Worm (Caenorhabditis elegans): ENCODE data around the gene clpr-2.

clpr-2 gene

ce11 chrII:1242475-1242874 lies 16.3 kb upstream of the clpr-2 start (continued):
- no peak for TF ChIP-seq elt-3 (tag; optimal IDR thresholded peaks at IDR 0.05)
- TF ChIP-seq sma-3 (GFP tag; optimal IDR thresholded peaks at IDR 0.05) = no peak
- no peak for TF ChIP-seq mbf-1 (tag; optimal IDR thresholded peaks at IDR 0.05)
- no peak for TF ChIP-seq gmeb-1 (tag; optimal IDR thresholded peaks at IDR 0.05)
- peak in 1 of 2 experiments; percentile 58 for TF ChIP-seq lsy-2 (tag; optimal IDR thresholded peaks at IDR 0.05)

DNA sequence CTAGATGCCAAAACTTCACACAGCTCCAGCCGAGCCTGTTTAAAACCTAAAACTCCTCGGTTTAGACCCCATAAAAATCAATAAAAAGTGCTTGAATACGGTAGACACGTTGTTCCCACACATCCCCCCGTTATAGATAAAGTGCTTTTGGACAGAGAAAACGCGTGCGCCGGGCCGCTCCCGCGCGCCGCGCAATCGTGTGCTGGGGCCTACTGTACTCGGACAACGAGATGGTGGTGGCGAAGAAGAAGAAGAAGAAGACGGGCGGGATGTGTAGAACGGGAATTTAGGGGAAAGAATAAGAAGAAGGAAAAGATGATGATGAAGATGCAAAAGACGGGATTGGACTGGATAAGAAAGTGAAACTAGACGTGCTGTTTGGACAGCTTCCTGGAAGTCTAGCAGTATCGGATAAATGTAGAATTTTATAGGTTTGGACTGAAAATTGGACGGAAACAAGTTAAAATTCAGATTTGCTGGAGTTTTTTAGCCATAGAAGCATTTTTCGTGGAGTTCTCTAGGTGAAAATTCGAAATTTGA lies 14.2 kb upstream of the clpr-2 start:
- TF ChIP-seq ztf-1 (GFP tag; conservative IDR thresholded peaks at IDR 0.05) = no peak
- TF ChIP-seq nhr-21 (tag; optimal IDR thresholded peaks at IDR 0.05) = peak; percentile 56
- TF ChIP-seq unc-55 (GFP tag; optimal IDR thresholded peaks at IDR 0.05) = peak; percentile 49
- TF ChIP-seq lin-39 (tag; optimal IDR thresholded peaks at IDR 0.05) = no peak
- peak in 1 of 2 experiments; percentile 3 for TF ChIP-seq lsy-2 (tag; optimal IDR thresholded peaks at IDR 0.05)
- TF ChIP-seq Y55F3AM.14 (GFP tag; optimal IDR thresholded peaks at IDR 0.05) = peak; percentile 39
- peak; percentile 46 for TF ChIP-seq blmp-1 (tag; optimal IDR thresholded peaks at IDR 0.05; ENCODE audit: insufficient read depth)
- TF ChIP-seq nhr-12 (tag; optimal IDR thresholded peaks at IDR 0.05) = no peak

DNA sequence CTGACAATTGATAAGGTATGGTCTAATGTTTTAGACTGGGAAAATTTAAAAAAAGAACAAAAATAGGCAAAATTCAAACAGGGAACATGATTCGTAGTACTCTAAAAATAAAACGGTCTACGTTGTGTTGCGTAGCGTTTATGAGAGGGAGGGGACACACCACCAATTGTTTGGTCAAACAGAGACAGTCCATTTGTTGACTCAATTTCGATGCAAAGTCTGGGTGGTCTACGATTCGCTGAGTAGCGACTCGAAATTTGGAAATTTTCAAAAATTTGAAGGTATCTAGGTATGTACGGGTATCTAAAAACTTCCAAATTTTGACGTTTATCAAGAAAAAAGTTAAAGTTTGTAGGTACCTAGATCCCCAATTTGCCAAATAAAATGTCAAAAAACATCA lies 13.0 kb upstream of the clpr-2 start:
- TF ChIP-seq skn-1 (tag; optimal IDR thresholded peaks at IDR 0.05) = no peak
- TF ChIP-seq dmd-4 (tag; optimal IDR thresholded peaks at IDR 0.05) = no peak

DNA sequence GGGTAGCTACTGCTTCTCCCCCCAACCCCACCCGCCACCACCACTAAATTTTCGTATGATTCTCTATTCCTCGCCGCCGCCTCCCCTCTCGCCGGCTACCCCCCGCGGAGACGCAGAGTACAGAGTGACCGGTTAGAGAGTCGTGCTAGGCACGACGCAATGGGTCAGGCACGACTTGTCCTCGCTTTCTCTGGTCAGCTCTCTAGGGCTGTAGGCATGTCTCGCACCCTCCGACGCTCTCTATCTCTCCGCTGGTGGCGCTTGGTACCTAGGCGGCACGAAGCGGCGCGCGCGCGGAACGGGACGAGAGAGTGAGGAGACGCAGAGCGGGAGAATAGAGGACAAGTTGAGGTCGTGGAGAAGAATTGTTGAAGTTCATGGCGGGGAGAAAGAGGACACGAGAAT lies 11.9 kb upstream of the clpr-2 start:
- TF ChIP-seq nhr-21 (tag; optimal IDR thresholded peaks at IDR 0.05) = peak; percentile 95
- peak; percentile 76 for TF ChIP-seq ceh-82 (tag; optimal IDR thresholded peaks at IDR 0.05)
- TF ChIP-seq lin-13 (GFP tag; optimal IDR thresholded peaks at IDR 0.05) = peak; percentile 61
- TF ChIP-seq lin-11 (tag; optimal IDR thresholded peaks at IDR 0.05) = peak; percentile 39
- no peak for TF ChIP-seq ZK546.5 (tag; optimal IDR thresholded peaks at IDR 0.05)
- TF ChIP-seq C34F6.9 (tag; optimal IDR thresholded peaks at IDR 0.05) = peak; percentile 43
- peak; percentile 82 for TF ChIP-seq blmp-1 (tag; optimal IDR thresholded peaks at IDR 0.05; ENCODE audit: insufficient read depth)
- TF ChIP-seq Y55F3AM.14 (GFP tag; optimal IDR thresholded peaks at IDR 0.05) = peak; percentile 87
- TF ChIP-seq sma-3 (GFP tag; optimal IDR thresholded peaks at IDR 0.05) = peak; percentile 89
- no peak for TF ChIP-seq nhr-6 (tag; optimal IDR thresholded peaks at IDR 0.05)
- TF ChIP-seq gmeb-1 (tag; optimal IDR thresholded peaks at IDR 0.05) = peak; percentile 46
- no peak for TF ChIP-seq lin-39 (tag; optimal IDR thresholded peaks at IDR 0.05)
- peak; percentile 94 for TF ChIP-seq nhr-25 (tag; optimal IDR thresholded peaks at IDR 0.05)
- no peak for TF ChIP-seq peb-1 (tag; optimal IDR thresholded peaks at IDR 0.05)
- peak; percentile 87 to 90 for TF ChIP-seq mdl-1 (tag; optimal IDR thresholded peaks at IDR 0.05)
- peak; percentile 43 for TF ChIP-seq elt-1 (tag; optimal IDR thresholded peaks at IDR 0.05)
- TF ChIP-seq skn-1 (tag; optimal IDR thresholded peaks at IDR 0.05) = no peak
- TF ChIP-seq unc-62 (GFP tag; optimal IDR thresholded peaks at IDR 0.05) = peak; percentile 65
- no peak for TF ChIP-seq dmd-4 (tag; optimal IDR thresholded peaks at IDR 0.05)
- no peak for TF ChIP-seq ztf-11 (tag; optimal IDR thresholded peaks at IDR 0.05)
- no peak for TF ChIP-seq aly-2 (tag; optimal IDR thresholded peaks at IDR 0.05)
- peak; percentile 53 for TF ChIP-seq nhr-129 (tag; optimal IDR thresholded peaks at IDR 0.05)
- peak; percentile 84 for TF ChIP-seq fos-1 (tag; optimal IDR thresholded peaks at IDR 0.05)
- peak; percentile 86 for TF ChIP-seq egl-27 (tag; optimal IDR thresholded peaks at IDR 0.05)
- peak; percentile 32 to 85 for TF ChIP-seq lsy-2 (tag; optimal IDR thresholded peaks at IDR 0.05)
- peak; percentile 69 for TF ChIP-seq ceh-16 (tag; optimal IDR thresholded peaks at IDR 0.05)
- TF ChIP-seq nhr-23 (tag; optimal IDR thresholded peaks at IDR 0.05) = no peak
- peak; percentile 9 for TF ChIP-seq mab-5 (tag; optimal IDR thresholded peaks at IDR 0.05)
- no peak for TF ChIP-seq elt-3 (tag; optimal IDR thresholded peaks at IDR 0.05)
- no peak for TF ChIP-seq ztf-1 (GFP tag; conservative IDR thresholded peaks at IDR 0.05)
- TF ChIP-seq unc-55 (GFP tag; optimal IDR thresholded peaks at IDR 0.05) = peak; percentile 83
- peak; percentile 91 for TF ChIP-seq zag-1 (tag; optimal IDR thresholded peaks at IDR 0.05)
- no peak for TF ChIP-seq snpc-4 (tag; optimal IDR thresholded peaks at IDR 0.05)
- TF ChIP-seq sma-9 (GFP tag; optimal IDR thresholded peaks at IDR 0.05) = peak; percentile 91
- TF ChIP-seq sma-9 (tag; optimal IDR thresholded peaks at IDR 0.05) = no peak
- TF ChIP-seq mbf-1 (tag; optimal IDR thresholded peaks at IDR 0.05) = no peak
- peak; percentile 46 for TF ChIP-seq crh-2 (tag; optimal IDR thresholded peaks at IDR 0.05)
- no peak for TF ChIP-seq nhr-10 (tag; optimal IDR thresholded peaks at IDR 0.05)
- TF ChIP-seq R02D3.7 (tag; optimal IDR thresholded peaks at IDR 0.05) = no peak
- TF ChIP-seq ztf-4 (tag; optimal IDR thresholded peaks at IDR 0.05) = no peak
- TF ChIP-seq alr-1 (tag; optimal IDR thresholded peaks at IDR 0.05) = no peak
- TF ChIP-seq ama-1 (optimal IDR thresholded peaks at IDR 0.05) = no peak
- TF ChIP-seq nhr-12 (tag; optimal IDR thresholded peaks at IDR 0.05) = no peak
- peak; percentile 72 for TF ChIP-seq sem-4 (tag; optimal IDR thresholded peaks at IDR 0.05)
- peak; percentile 52 for TF ChIP-seq nhr-237 (tag; optimal IDR thresholded peaks at IDR 0.05)
- no peak for TF ChIP-seq nhr-11 (tag; optimal IDR thresholded peaks at IDR 0.05)
